Worm (Caenorhabditis elegans) whole organism, L4/young adult: ENCODE measurements around the gene rcd-1.

Source experiments
- W03F9.2 ChIP-seq: fragments of 150-350 bp; optimal IDR thresholded peaks from 2 replicates; lab custom pipeline; 2014; ENCODE audit warnings: missing biosample characterization, missing genetic modification characterization
- dao-5 ChIP-seq: sonication (generic microtip); optimal IDR thresholded peaks from 2 replicates; lab custom pipeline; 2016; ENCODE audit warnings: missing genotype, missing genetic modification characterization, moderate library complexity, missing compliant biosample characterization
- him-1 ChIP-seq: sonication (generic microtip); optimal IDR thresholded peaks from 2 replicates; lab custom pipeline; 2016; ENCODE audit warnings: missing genotype, missing genetic modification reagents, missing genetic modification characterization, missing compliant biosample characterization

DNA sequence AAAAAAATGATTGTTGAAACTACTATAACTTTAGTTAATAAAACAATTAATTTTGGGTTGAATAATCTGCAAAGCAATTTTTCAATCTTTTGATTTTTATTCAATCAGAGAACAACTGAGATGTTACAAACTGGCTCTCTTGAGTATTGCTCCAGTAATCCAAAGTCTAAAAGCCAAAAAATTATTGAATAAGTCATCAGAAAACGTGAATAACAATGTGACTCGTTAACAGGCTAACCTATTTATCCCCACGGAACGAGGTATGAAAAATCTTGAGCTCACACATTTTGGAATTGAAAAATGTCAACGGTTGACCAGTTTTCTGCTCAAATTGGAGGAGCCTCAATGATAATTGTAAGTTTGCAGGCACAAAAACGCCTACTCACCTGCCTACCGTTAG is 3.8 kb downstream of the rcd-1 start, which contains the start of gene srx-111:
- no peak for TF ChIP-seq dao-5 (tag; lab: Kevin White, UChicago)
- TF ChIP-seq W03F9.2 (tag; lab: Kevin White, UChicago) = no peak
- no peak for TF ChIP-seq him-1 (tag; lab: Kevin White, UChicago)
